Worm (Caenorhabditis elegans) whole organism, young adult: ENCODE results near the gene C29F9.8.

Experiments used
- B0019.2 ChIP-seq: fragments of 200-800 bp; sonication (Bioruptor generic); conservative IDR thresholded peaks from 2 replicates; pipeline ENCODE4 v1.3.6; 2022; ENCODE audit warnings: missing genetic modification reagents, missing genetic modification characterization, missing compliant biosample characterization
- C17E4.6 ChIP-seq: fragments of 200-800 bp; sonication (Bioruptor generic); IDR thresholded peaks from 2 replicates; pipeline ENCODE4 v1.3.6; 2022; ENCODE audit warnings: missing genetic modification reagents, missing genetic modification characterization, missing compliant biosample characterization
- D2030.7 ChIP-seq: fragments of 200-800 bp; sonication (Bioruptor generic); IDR thresholded peaks from 2 replicates; pipeline ENCODE4 v1.3.6; 2022; ENCODE audit warnings: missing genetic modification reagents, missing genetic modification characterization, missing compliant biosample characterization
- F22D6.2 ChIP-seq: sonication (generic microtip); optimal IDR thresholded peaks from 2 replicates; lab custom pipeline; 2016; ENCODE audit warnings: mild to moderate bottlenecking, missing genetic modification characterization, missing compliant biosample characterization
- F23B12.7 ChIP-seq: sonication (generic microtip); optimal IDR thresholded peaks from 2 replicates; lab custom pipeline; 2017; ENCODE audit warnings: missing genetic modification characterization, mild to moderate bottlenecking, missing compliant biosample characterization, antibody characterized with exemption, moderate library complexity; ENCODE audit not compliant: insufficient read depth
- F57A8.1 ChIP-seq: fragments of 200-800 bp; sonication (Bioruptor generic); optimal IDR thresholded peaks from 2 replicates; lab custom pipeline; 2018; ENCODE audit warnings: mild to moderate bottlenecking, missing genetic modification characterization, moderate library complexity, missing compliant biosample characterization
- Y56A3A.18 ChIP-seq: fragments of 200-800 bp; sonication (Bioruptor generic); IDR thresholded peaks from 2 replicates; pipeline ENCODE4 v1.3.6; 2022; ENCODE audit warnings: missing genetic modification reagents, missing genetic modification characterization, missing compliant biosample characterization
- Y67H2A.10 ChIP-seq: fragments of 200-800 bp; sonication (Bioruptor generic); conservative IDR thresholded peaks from 2 replicates; pipeline ENCODE4 v1.3.6; 2022; ENCODE audit warnings: missing genetic modification reagents, missing genetic modification characterization, missing compliant biosample characterization
- ZK185.1 ChIP-seq: sonication (generic microtip); optimal IDR thresholded peaks from 2 replicates; lab custom pipeline; 2016; ENCODE audit warnings: mild to moderate bottlenecking, missing genetic modification characterization, missing compliant biosample characterization; ENCODE audit not compliant: poor library complexity, severe bottlenecking
- ama-1 ChIP-seq, 3 experiments: fragments of 150-350 bp in 1 of 3; sonication (generic microtip) in 2 of 3; optimal IDR thresholded peaks; 2 replicates each; lab custom pipeline; 2014 to 2018; ENCODE audit warnings: missing biosample characterization in 2 of 3, missing genetic modification characterization in 2 of 3, missing genetic modification reagents in 2 of 3
- aptf-3 ChIP-seq: fragments of 200-800 bp; sonication (Bioruptor generic); IDR thresholded peaks from 2 replicates; pipeline ENCODE4 v1.3.6; 2022; ENCODE audit warnings: missing genetic modification characterization, missing compliant biosample characterization
- atf-7 ChIP-seq: sonication (generic microtip); optimal IDR thresholded peaks from 2 replicates; lab custom pipeline; 2017; ENCODE audit warnings: mild to moderate bottlenecking, missing genetic modification characterization, missing compliant biosample characterization
- attf-3 ChIP-seq: fragments of 200-800 bp; sonication (Bioruptor generic); conservative IDR thresholded peaks from 2 replicates; pipeline ENCODE4 v1.3.6; 2022; ENCODE audit warnings: missing genetic modification reagents, missing genetic modification characterization, missing compliant biosample characterization
- ccch-3 ChIP-seq: fragments of 200-800 bp; sonication (Bioruptor generic); optimal IDR thresholded peaks from 2 replicates; lab custom pipeline; 2018; ENCODE audit warnings: mild to moderate bottlenecking, missing genetic modification characterization, missing compliant biosample characterization
- ceh-27 ChIP-seq: fragments of 200-800 bp; sonication (Bioruptor generic); optimal IDR thresholded peaks from 2 replicates; lab custom pipeline; 2018; ENCODE audit warnings: mild to moderate bottlenecking, missing genetic modification characterization, moderate library complexity, missing compliant biosample characterization
- ceh-40 ChIP-seq: fragments of 200-800 bp; sonication (Bioruptor generic); IDR thresholded peaks from 2 replicates; pipeline ENCODE4 v1.3.6; 2022; ENCODE audit warnings: missing genetic modification characterization, missing compliant biosample characterization
- chd-7 ChIP-seq: sonication (generic microtip); optimal IDR thresholded peaks from 2 replicates; lab custom pipeline; 2016; ENCODE audit warnings: mild to moderate bottlenecking, missing genetic modification characterization, moderate library complexity, missing compliant biosample characterization
- egl-44 ChIP-seq: fragments of 200-800 bp; sonication (Bioruptor generic); IDR thresholded peaks from 2 replicates; pipeline ENCODE4 v1.3.6; 2022; ENCODE audit warnings: missing genetic modification reagents, missing genetic modification characterization, missing compliant biosample characterization
- ekl-4 ChIP-seq: fragments of 200-800 bp; sonication (Bioruptor generic); IDR thresholded peaks from 2 replicates; pipeline ENCODE4 v1.3.6; 2022; ENCODE audit warnings: missing genetic modification reagents, missing genetic modification characterization, missing compliant biosample characterization
- ets-4 ChIP-seq: fragments of 200-800 bp; sonication (Bioruptor generic); optimal IDR thresholded peaks from 2 replicates; lab custom pipeline; 2018; ENCODE audit warnings: mild to moderate bottlenecking, missing genetic modification characterization, missing compliant biosample characterization
- gei-17 ChIP-seq: fragments of 200-800 bp; sonication (Bioruptor generic); optimal IDR thresholded peaks from 2 replicates; lab custom pipeline; 2018; ENCODE audit warnings: mild to moderate bottlenecking, missing genetic modification characterization, missing compliant biosample characterization
- hrde-1 ChIP-seq: sonication (generic microtip); optimal IDR thresholded peaks from 2 replicates; lab custom pipeline; 2016; ENCODE audit warnings: missing genetic modification characterization, mild to moderate bottlenecking, missing compliant biosample characterization, moderate library complexity, missing genotype, missing genetic modification reagents, borderline replicate concordance
- hsf-1 ChIP-seq: fragments of 200-800 bp; sonication (Bioruptor generic); IDR thresholded peaks from 2 replicates; pipeline ENCODE4 v1.3.6; 2022; ENCODE audit warnings: missing genetic modification reagents, missing genetic modification characterization, missing compliant biosample characterization
- lag-1 ChIP-seq: fragments of 200-800 bp; sonication (Bioruptor generic); IDR thresholded peaks from 2 replicates; pipeline ENCODE4 v1.3.6; 2022; ENCODE audit warnings: missing genetic modification reagents, missing genetic modification characterization, missing compliant biosample characterization
- lin-26 ChIP-seq: fragments of 200-800 bp; sonication (Bioruptor generic); IDR thresholded peaks from 2 replicates; pipeline ENCODE4 v1.3.6; 2022; ENCODE audit warnings: missing genetic modification reagents, missing genetic modification characterization, missing compliant biosample characterization
- lin-40 ChIP-seq: sonication (generic microtip); optimal IDR thresholded peaks from 2 replicates; lab custom pipeline; 2016; ENCODE audit warnings: missing genetic modification characterization, mild to moderate bottlenecking, missing compliant biosample characterization, missing genotype, missing genetic modification reagents
- lin-54 ChIP-seq: fragments of 200-800 bp; sonication (Bioruptor generic); optimal IDR thresholded peaks from 2 replicates; lab custom pipeline; 2018; ENCODE audit warnings: mild to moderate bottlenecking, missing genetic modification characterization, missing compliant biosample characterization
- lsl-1 ChIP-seq: fragments of 200-800 bp; sonication (Bioruptor generic); optimal IDR thresholded peaks from 2 replicates; lab custom pipeline; 2018; ENCODE audit warnings: mild to moderate bottlenecking, missing genetic modification characterization, moderate library complexity, missing compliant biosample characterization
- lsy-27 ChIP-seq: sonication (generic microtip); optimal IDR thresholded peaks from 2 replicates; lab custom pipeline; 2017; ENCODE audit warnings: missing genetic modification characterization, mild to moderate bottlenecking, missing compliant biosample characterization, antibody characterized with exemption, missing genotype, borderline replicate concordance; ENCODE audit not compliant: insufficient read depth
- madf-3 ChIP-seq: fragments of 200-800 bp; sonication (Bioruptor generic); IDR thresholded peaks from 2 replicates; pipeline ENCODE4 v1.3.6; 2022; ENCODE audit warnings: missing genetic modification reagents, missing genetic modification characterization, missing compliant biosample characterization
- madf-8 ChIP-seq: fragments of 200-800 bp; sonication (Bioruptor generic); conservative IDR thresholded peaks from 2 replicates; pipeline ENCODE4 v1.3.6; 2022; ENCODE audit warnings: missing genetic modification reagents, missing genetic modification characterization, missing compliant biosample characterization
- nfya-1 ChIP-seq: sonication (generic microtip); optimal IDR thresholded peaks from 2 replicates; lab custom pipeline; 2017; ENCODE audit warnings: antibody characterized with exemption, missing compliant biosample characterization, missing genetic modification characterization, borderline replicate concordance; ENCODE audit not compliant: insufficient read depth
- nfya-2 ChIP-seq: fragments of 200-800 bp; sonication (Bioruptor generic); IDR thresholded peaks from 2 replicates; pipeline ENCODE4 v1.3.6; 2022; ENCODE audit warnings: missing genetic modification reagents, missing genetic modification characterization, missing compliant biosample characterization
- nhr-80 ChIP-seq: sonication (generic microtip); optimal IDR thresholded peaks from 2 replicates; lab custom pipeline; 2016; ENCODE audit warnings: missing genetic modification characterization, missing compliant biosample characterization
- pha-4 ChIP-seq: fragments of 150-350 bp; sonication (generic microtip); optimal IDR thresholded peaks from 2 replicates; lab custom pipeline; 2014; ENCODE audit warnings: missing biosample characterization, missing genetic modification reagents, missing genetic modification characterization
- rpc-1 ChIP-seq, 2 experiments: fragments of 150-350 bp in 1 of 2; sonication (generic microtip) in 1 of 2; optimal IDR thresholded peaks; 2 replicates each; lab custom pipeline; 2014 to 2018; ENCODE audit warnings: missing biosample characterization in 1 of 2, missing genetic modification characterization in 1 of 2, missing genetic modification reagents in 1 of 2, missing genotype in 1 of 2
- sdz-38 ChIP-seq: sonication (generic microtip); optimal IDR thresholded peaks from 2 replicates; lab custom pipeline; 2016; ENCODE audit warnings: missing genotype, missing genetic modification characterization, missing compliant biosample characterization
- snpc-1.1 ChIP-seq: sonication (generic microtip); optimal IDR thresholded peaks from 2 replicates; lab custom pipeline; 2017; ENCODE audit warnings: missing genetic modification characterization, mild to moderate bottlenecking, missing compliant biosample characterization, antibody characterized with exemption, moderate library complexity, missing genotype, missing genetic modification reagents; ENCODE audit not compliant: insufficient read depth
- snpc-1.3 ChIP-seq: sonication (generic microtip); optimal IDR thresholded peaks from 2 replicates; lab custom pipeline; 2017; ENCODE audit warnings: missing genetic modification characterization, mild to moderate bottlenecking, missing compliant biosample characterization, antibody characterized with exemption, moderate library complexity, missing genotype, missing genetic modification reagents; ENCODE audit not compliant: insufficient read depth
- snpc-4 ChIP-seq, 5 experiments: fragments of 150-350 bp in 1 of 5; sonication (generic microtip) in 4 of 5; optimal IDR thresholded peaks; 2 replicates each; lab custom pipeline; 2014 to 2018; ENCODE audit warnings: missing genetic modification characterization in 5 of 5, missing biosample characterization in 3 of 5, antibody characterized with exemption in 2 of 5, mild to moderate bottlenecking in 2 of 5, missing compliant biosample characterization in 2 of 5, missing genotype in 2 of 5, moderate library complexity in 2 of 5, missing genetic modification reagents in 1 of 5
- tbx-9 ChIP-seq: sonication (generic microtip); optimal IDR thresholded peaks from 2 replicates; lab custom pipeline; 2016; ENCODE audit warnings: borderline replicate concordance, missing genetic modification characterization, inconsistent platforms, missing compliant biosample characterization
- tlf-1 ChIP-seq: fragments of 200-800 bp; sonication (Bioruptor generic); optimal IDR thresholded peaks from 2 replicates; lab custom pipeline; 2018; ENCODE audit warnings: mild to moderate bottlenecking, missing genetic modification characterization, missing compliant biosample characterization
- ztf-18 ChIP-seq: sonication (generic microtip); optimal IDR thresholded peaks from 2 replicates; lab custom pipeline; 2016; ENCODE audit warnings: missing genotype, mild to moderate bottlenecking, missing genetic modification characterization, missing compliant biosample characterization
- ztf-25 ChIP-seq: fragments of 200-800 bp; sonication (Bioruptor generic); IDR thresholded peaks from 2 replicates; pipeline ENCODE4 v1.3.6; 2022; ENCODE audit warnings: missing genetic modification reagents, missing genetic modification characterization, missing compliant biosample characterization
- ztf-3 ChIP-seq: fragments of 200-800 bp; sonication (Bioruptor generic); optimal IDR thresholded peaks from 2 replicates; lab custom pipeline; 2018; ENCODE audit warnings: mild to moderate bottlenecking, missing genetic modification characterization, missing compliant biosample characterization

C29F9.8 gene

DNA sequence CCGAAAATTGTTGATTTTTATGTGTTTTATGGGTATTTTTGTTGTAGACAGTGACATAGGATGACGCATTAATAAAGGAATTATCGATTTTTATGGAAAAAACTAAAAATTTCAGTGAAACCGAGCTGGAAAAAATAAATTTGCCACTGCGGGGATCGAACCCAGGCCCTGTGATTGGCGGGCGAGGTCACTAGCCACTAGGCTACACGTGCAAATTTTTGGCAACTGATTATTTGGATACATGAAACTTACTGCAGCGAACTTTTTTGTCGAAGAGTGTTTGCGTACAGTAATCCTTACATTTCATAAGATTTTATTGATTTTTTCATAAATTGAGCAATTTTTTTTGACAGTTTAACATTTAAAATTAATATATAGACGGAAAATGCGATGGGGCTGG lies 7.8 kb downstream of the C29F9.8 start (continued):
- TF ChIP-seq pha-4 (tag; lab: Kevin White, UChicago) (no peak), ekl-4 (GFP tag; lab: Robert Waterston, UW) (peak; percentile 75), chd-7 (tag; lab: Kevin White, UChicago) (peak; percentile 40), nhr-80 (no peak), ztf-18 (tag; lab: Kevin White, UChicago) (peak; percentile 32), egl-44 (no peak), ztf-3 (no peak), madf-3 (0 out of 2 replicates have a peak, but pooled peaks have one; percentile 15), Y56A3A.18 (GFP tag; lab: Robert Waterston, UW) (peak; percentile 83; the same call in 1 of the 2 replicates), ztf-25 (GFP tag; lab: Robert Waterston, UW) (peak; percentile 86), attf-3 (GFP tag; lab: Robert Waterston, UW) (peak; percentile 78), gei-17 (no peak), C17E4.6 (peak; percentile 71), rpc-1 (optimal IDR thresholded peaks at IDR 0.05; lab: Kevin White, UChicago) (peak; percentile 54), rpc-1 (tag; optimal IDR thresholded peaks at IDR 0.05; lab: Kevin White, UChicago) (peak; percentile 83), ceh-40 (GFP tag; lab: Robert Waterston, UW) (0 out of 2 replicates have a peak, but pooled peaks have one; percentile 41), hrde-1 (tag; lab: Kevin White, UChicago) (peak; percentile 65), ets-4 (no peak), snpc-1.1 (peak; percentile 16), atf-7 (tag; lab: Kevin White, UChicago) (peak; percentile 50), hsf-1 (GFP tag; lab: Robert Waterston, UW) (peak; percentile 49; the same call in 1 of the 2 replicates), lin-54 (GFP tag; lab: Kevin White, UChicago) (peak; percentile 68), lag-1 (no peak), sdz-38 (tag; lab: Kevin White, UChicago) (no peak), nfya-2 (GFP tag; lab: Robert Waterston, UW) (peak; percentile 71; the same call in 1 of the 2 replicates), snpc-4 (GFP tag; optimal IDR thresholded peaks at IDR 0.05; lab: Kevin White, UChicago) (peak; percentile 49), snpc-4 (tag; optimal IDR thresholded peaks at IDR 0.05; lab: Kevin White, UChicago) (peak in 3 of 4 experiments; percentile 49 to 67 (median 61)), madf-8 (GFP tag; lab: Robert Waterston, UW) (no peak), F23B12.7 (peak; percentile 74), F57A8.1 (no peak), D2030.7 (GFP tag; lab: Robert Waterston, UW) (peak; percentile 91), ama-1 (optimal IDR thresholded peaks at IDR 0.05; lab: Kevin White, UChicago) (no peak), ama-1 (GFP tag; optimal IDR thresholded peaks at IDR 0.05; lab: Kevin White, UChicago) (peak; percentile 46 to 81), aptf-3 (GFP tag; lab: Robert Waterston, UW) (no peak), B0019.2 (GFP tag; lab: Robert Waterston, UW) (peak; percentile 64; the same call in 1 of the 2 replicates), snpc-1.3 (tag; lab: Kevin White, UChicago) (peak; percentile 85), lin-40 (tag; lab: Kevin White, UChicago) (peak; percentile 55), F22D6.2 (tag; lab: Kevin White, UChicago) (peak; percentile 5), ceh-27 (GFP tag; lab: Kevin White, UChicago) (peak; percentile 42), ccch-3 (no peak), tlf-1 (GFP tag; lab: Kevin White, UChicago) (peak; percentile 63), lin-26 (GFP tag; lab: Robert Waterston, UW) (peak; percentile 86), lsy-27 (peak; percentile 72), nfya-1 (tag; lab: Kevin White, UChicago) (no peak), ZK185.1 (tag; lab: Kevin White, UChicago) (no peak), Y67H2A.10 (GFP tag; lab: Robert Waterston, UW) (no peak), tbx-9 (tag; lab: Kevin White, UChicago) (no peak), lsl-1 (GFP tag; lab: Kevin White, UChicago) (peak; percentile 51)
